Fruit fly (Drosophila melanogaster) whole organism, pupa: ENCODE data around the gene Coq6.

Experiments
- CG10348 ChIP-seq: fragments of 200-800 bp; sonication (Bioruptor generic); IDR thresholded peaks from 2 replicates; pipeline ENCODE4 v1.3.6; 2022; ENCODE audit warnings: missing biosample characterization, missing genetic modification characterization
- CG12605 ChIP-seq: fragments of 200-800 bp; sonication (Bioruptor generic); IDR thresholded peaks from 2 replicates; pipeline ENCODE4 v1.3.6; 2022; ENCODE audit warnings: missing biosample characterization, missing genetic modification characterization
- CG13204 ChIP-seq: fragments of 200-800 bp; sonication (Bioruptor generic); optimal IDR thresholded peaks from 2 replicates; lab custom pipeline; 2018; ENCODE audit warnings: missing biosample characterization, mild to moderate bottlenecking, missing genetic modification characterization, moderate library complexity
- CG14655 ChIP-seq: fragments of 200-800 bp; sonication (Bioruptor generic); optimal IDR thresholded peaks from 3 replicates; lab custom pipeline; 2017; ENCODE audit warnings: mild to moderate bottlenecking, missing biosample characterization, missing genetic modification reagents, missing genetic modification characterization
- CG15710 ChIP-seq: fragments of 200-800 bp; sonication (Bioruptor generic); optimal IDR thresholded peaks from 2 replicates; lab custom pipeline; 2018; ENCODE audit warnings: missing biosample characterization, mild to moderate bottlenecking, missing genetic modification characterization, moderate library complexity
- CG17806 ChIP-seq: fragments of 200-800 bp; sonication (Bioruptor generic); optimal IDR thresholded peaks from 2 replicates; lab custom pipeline; 2018; ENCODE audit warnings: missing biosample characterization, mild to moderate bottlenecking, missing genetic modification characterization, moderate library complexity
- CG32121 ChIP-seq: fragments of 200-800 bp; sonication (Bioruptor generic); IDR thresholded peaks from 2 replicates; pipeline ENCODE4 v1.3.6; 2022; ENCODE audit warnings: missing biosample characterization, missing genetic modification characterization
- CG34367 ChIP-seq: fragments of 200-800 bp; sonication (Bioruptor generic); optimal IDR thresholded peaks from 2 replicates; lab custom pipeline; 2018; ENCODE audit warnings: missing biosample characterization, mild to moderate bottlenecking, missing genetic modification characterization
- CG4496 ChIP-seq: fragments of 200-800 bp; sonication (Bioruptor generic); IDR thresholded peaks from 3 replicates; pipeline ENCODE4 v1.3.6; 2022; ENCODE audit warnings: missing biosample characterization, missing genetic modification characterization
- CG8159 ChIP-seq: fragments of 200-800 bp; sonication (Bioruptor generic); optimal IDR thresholded peaks from 3 replicates; lab custom pipeline; 2018; ENCODE audit warnings: missing biosample characterization, mild to moderate bottlenecking, missing genetic modification characterization, moderate library complexity
- CG8301 ChIP-seq: fragments of 200-800 bp; sonication (Bioruptor generic); optimal IDR thresholded peaks from 2 replicates; lab custom pipeline; 2018; ENCODE audit warnings: missing biosample characterization, mild to moderate bottlenecking, missing genetic modification characterization
- CG9948 ChIP-seq: fragments of 200-800 bp; sonication (Bioruptor generic); optimal IDR thresholded peaks from 2 replicates; lab custom pipeline; 2018; ENCODE audit warnings: missing biosample characterization, mild to moderate bottlenecking, missing genetic modification characterization, moderate library complexity
- D1 ChIP-seq: fragments of 200-800 bp; sonication (Bioruptor generic); optimal IDR thresholded peaks from 2 replicates; lab custom pipeline; 2018; ENCODE audit warnings: missing biosample characterization, mild to moderate bottlenecking, missing genetic modification characterization, moderate library complexity
- EcR ChIP-seq: fragments of 200-800 bp; sonication (Bioruptor generic); optimal IDR thresholded peaks from 3 replicates; lab custom pipeline; 2019; ENCODE audit warnings: missing biosample characterization, missing genetic modification characterization, mild to moderate bottlenecking, moderate library complexity, missing genetic modification reagents
- Ets98B ChIP-seq: fragments of 200-800 bp; sonication (Bioruptor generic); IDR thresholded peaks from 2 replicates; pipeline ENCODE4 v1.3.6; 2022; ENCODE audit warnings: missing biosample characterization, missing genetic modification characterization
- Pif1A ChIP-seq: fragments of 200-800 bp; sonication (Bioruptor generic); optimal IDR thresholded peaks from 3 replicates; lab custom pipeline; 2016; ENCODE audit warnings: missing biosample characterization, missing genetic modification characterization
- Pif1B ChIP-seq: fragments of 200-800 bp; sonication (Bioruptor generic); optimal IDR thresholded peaks from 3 replicates; lab custom pipeline; 2016; ENCODE audit warnings: missing biosample characterization, missing genetic modification characterization
- Snoo ChIP-seq: fragments of 200-800 bp; sonication (Bioruptor generic); optimal IDR thresholded peaks from 3 replicates; lab custom pipeline; 2017; ENCODE audit warnings: missing biosample characterization, mild to moderate bottlenecking, missing genetic modification characterization, inconsistent platforms
- fd96Ca ChIP-seq: fragments of 200-800 bp; sonication (Bioruptor generic); IDR thresholded peaks from 3 replicates; pipeline ENCODE4 v1.3.6; 2022; ENCODE audit warnings: missing biosample characterization, missing genetic modification characterization
- gl ChIP-seq: fragments of 200-800 bp; sonication (Bioruptor generic); optimal IDR thresholded peaks from 2 replicates; lab custom pipeline; 2018; ENCODE audit warnings: missing biosample characterization, mild to moderate bottlenecking, missing genetic modification characterization
- rn ChIP-seq: fragments of 200-800 bp; sonication (Bioruptor generic); IDR thresholded peaks from 2 replicates; pipeline ENCODE4 v1.3.6; 2022; ENCODE audit warnings: missing biosample characterization, missing genetic modification characterization

The Coq6 gene

dm6 chr2L:5491220-5491619 lies 40.8 kb downstream of the Coq6 start:
- TF ChIP-seq CG32121 (GFP tag; lab: Robert Waterston, UW) (no peak), gl (tag; lab: Kevin White, UChicago) (peak; percentile 71), CG8301 (tag; lab: Kevin White, UChicago) (peak; percentile 77), CG4496 (GFP tag; lab: Robert Waterston, UW) (peak; percentile 78), CG10348 (GFP tag; lab: Robert Waterston, UW) (no peak), CG12605 (GFP tag; lab: Robert Waterston, UW) (peak; percentile 48; the same call in 1 of the 2 replicates), D1 (tag; lab: Kevin White, UChicago) (no peak), fd96Ca (GFP tag; lab: Robert Waterston, UW) (peak; percentile 82), CG9948 (tag; lab: Kevin White, UChicago) (peak; percentile 63), CG17806 (peak; percentile 70), Pif1A (GFP tag; lab: Kevin White, UChicago) (peak; percentile 84), Pif1B (GFP tag; lab: Kevin White, UChicago) (peak; percentile 70), CG15710 (tag; lab: Kevin White, UChicago) (peak; percentile 73), CG8159 (tag; lab: Kevin White, UChicago) (peak; percentile 80), Snoo (tag; lab: Kevin White, UChicago) (peak; percentile 12), Ets98B (peak; percentile 44), CG34367 (tag; lab: Kevin White, UChicago) (peak; percentile 76), EcR (GFP tag; lab: Kevin White, UChicago) (no peak), CG14655 (GFP tag; lab: Kevin White, UChicago) (peak; percentile 84), rn (GFP tag; lab: Robert Waterston, UW) (peak; percentile 45; the same call in 1 of the 2 replicates), CG13204 (GFP tag; lab: Kevin White, UChicago) (peak; percentile 56)

DNA sequence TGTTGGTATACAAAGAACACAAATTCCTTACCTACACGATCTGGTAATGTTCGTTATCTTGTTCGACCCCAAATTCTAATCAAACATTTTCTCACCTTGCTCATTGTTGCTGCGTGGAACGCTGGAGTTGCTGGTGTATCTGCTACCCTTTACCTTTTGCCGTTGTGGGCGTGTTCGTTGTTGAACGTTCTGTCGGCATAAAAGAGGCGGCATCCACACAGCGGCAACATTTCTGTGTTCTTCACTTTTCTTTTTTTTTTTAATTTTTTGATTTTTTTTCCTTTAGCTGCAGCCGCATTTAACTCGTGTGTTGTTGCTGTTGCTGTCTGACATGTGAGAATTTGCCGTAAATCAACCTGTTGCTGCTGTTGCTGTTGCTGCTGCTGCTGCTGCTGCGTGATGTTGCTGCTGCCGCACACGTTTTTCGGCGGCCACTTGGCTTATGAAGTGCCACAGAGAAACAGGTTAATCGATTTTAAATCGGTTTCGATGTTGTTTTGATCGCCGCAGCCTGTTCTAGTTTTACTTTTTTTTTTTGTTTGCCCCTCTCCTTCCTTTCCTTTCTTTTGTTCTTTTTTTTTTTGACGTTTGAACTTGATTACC lies 42.2 kb downstream of the Coq6 start:
- TF ChIP-seq CG12605 (GFP tag; lab: Robert Waterston, UW), result no peak; the same call in 1 of the 2 replicates
- no peak for TF ChIP-seq D1 (tag; lab: Kevin White, UChicago)
- peak; percentile 38; the same call in 1 of the 3 replicates for TF ChIP-seq CG4496 (GFP tag; lab: Robert Waterston, UW)
- peak; percentile 18 for TF ChIP-seq Pif1A (GFP tag; lab: Kevin White, UChicago)
- peak; percentile 11 for TF ChIP-seq CG8159 (tag; lab: Kevin White, UChicago)
- no peak for TF ChIP-seq CG34367 (tag; lab: Kevin White, UChicago)
- no peak for TF ChIP-seq CG17806
- TF ChIP-seq CG32121 (GFP tag; lab: Robert Waterston, UW), result no peak
- peak; percentile 7 for TF ChIP-seq Pif1B (GFP tag; lab: Kevin White, UChicago)
- TF ChIP-seq CG13204 (GFP tag; lab: Kevin White, UChicago), result peak; percentile 49
- TF ChIP-seq gl (tag; lab: Kevin White, UChicago), result no peak

DNA sequence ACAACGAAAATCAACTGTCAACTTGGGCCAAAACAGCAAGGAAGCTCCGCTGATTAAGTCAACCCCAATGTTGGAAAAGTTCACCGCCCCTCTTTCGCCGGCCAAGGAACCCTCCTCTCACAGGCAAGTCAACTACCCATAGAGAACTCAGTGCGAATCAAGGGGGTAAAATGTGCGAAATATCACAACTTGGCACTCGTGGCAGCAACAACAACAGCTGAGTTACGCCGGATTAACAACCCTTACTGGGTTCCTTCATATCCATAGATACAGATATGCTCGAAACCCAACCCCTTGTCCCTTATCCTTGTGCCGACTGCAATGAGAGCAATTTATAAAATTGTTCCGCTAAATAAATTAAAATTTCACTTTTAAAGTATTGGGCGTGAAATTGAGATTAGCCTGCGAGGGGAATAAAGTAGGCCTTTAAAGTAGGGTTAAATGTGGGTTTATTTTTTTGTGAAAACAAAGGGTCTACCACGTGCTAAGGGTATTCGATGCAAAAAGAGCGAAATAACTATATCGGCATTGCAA lies 42.9 kb downstream of the Coq6 start:
- TF ChIP-seq gl (tag; lab: Kevin White, UChicago), result no peak
- TF ChIP-seq Pif1B (GFP tag; lab: Kevin White, UChicago), result no peak
- no peak for TF ChIP-seq CG15710 (tag; lab: Kevin White, UChicago)
- no peak for TF ChIP-seq CG10348 (GFP tag; lab: Robert Waterston, UW)
- TF ChIP-seq CG17806, result no peak
- TF ChIP-seq CG8301 (tag; lab: Kevin White, UChicago), result no peak
- no peak for TF ChIP-seq Pif1A (GFP tag; lab: Kevin White, UChicago)
- no peak for TF ChIP-seq Ets98B
- no peak for TF ChIP-seq CG8159 (tag; lab: Kevin White, UChicago)
- no peak for TF ChIP-seq D1 (tag; lab: Kevin White, UChicago)
- TF ChIP-seq CG34367 (tag; lab: Kevin White, UChicago), result no peak
- no peak for TF ChIP-seq CG12605 (GFP tag; lab: Robert Waterston, UW)
- TF ChIP-seq, all 21 proteins: peak for 0

- TF ChIP-seq Snoo (tag; lab: Kevin White, UChicago) (peak; percentile 53), CG9948 (tag; lab: Kevin White, UChicago) (peak; percentile 56), CG34367 (tag; lab: Kevin White, UChicago) (peak; percentile 45), Pif1B (GFP tag; lab: Kevin White, UChicago) (peak; percentile 18), CG17806 (peak; percentile 70), CG8301 (tag; lab: Kevin White, UChicago) (peak; percentile 40), CG4496 (GFP tag; lab: Robert Waterston, UW) (peak; percentile 63; the same call in 2 of the 3 replicates), CG32121 (GFP tag; lab: Robert Waterston, UW) (peak; percentile 37), fd96Ca (GFP tag; lab: Robert Waterston, UW) (0 out of 3 replicates have a peak, but pooled peaks have one; percentile 52), gl (tag; lab: Kevin White, UChicago) (no peak), CG14655 (GFP tag; lab: Kevin White, UChicago) (peak; percentile 52), CG12605 (GFP tag; lab: Robert Waterston, UW) (peak; percentile 61), CG10348 (GFP tag; lab: Robert Waterston, UW) (no peak), Ets98B (peak; percentile 55), D1 (tag; lab: Kevin White, UChicago) (peak; percentile 27), CG15710 (tag; lab: Kevin White, UChicago) (peak; percentile 66), Pif1A (GFP tag; lab: Kevin White, UChicago) (peak; percentile 71), EcR (GFP tag; lab: Kevin White, UChicago) (no peak), CG8159 (tag; lab: Kevin White, UChicago) (peak; percentile 75), rn (GFP tag; lab: Robert Waterston, UW) (no peak), CG13204 (GFP tag; lab: Kevin White, UChicago) (peak; percentile 4)
Observed at dm6 chr2L:5483093-5483492, 48.9 kb downstream of the Coq6 start.
